Worm (Caenorhabditis elegans) whole organism, L3 larva: ENCODE measurements around the gene Y53F4B.39.

Source experiments
- R02D3.7 ChIP-seq: fragments of 150-350 bp; optimal IDR thresholded peaks from 2 replicates; lab custom pipeline; 2014; ENCODE audit warnings: missing biosample characterization, missing genetic modification characterization
- ZK546.5 ChIP-seq: sonication (generic microtip); optimal IDR thresholded peaks from 2 replicates; lab custom pipeline; 2017; ENCODE audit warnings: missing biosample characterization, missing genetic modification characterization
- aly-2 ChIP-seq: fragments of 150-350 bp; optimal IDR thresholded peaks from 2 replicates; lab custom pipeline; 2014; ENCODE audit warnings: missing biosample characterization, missing genetic modification characterization
- ama-1 ChIP-seq: fragments of 150-350 bp; optimal IDR thresholded peaks from 2 replicates; lab custom pipeline; 2018
- ceh-16 ChIP-seq: sonication (generic microtip); optimal IDR thresholded peaks from 2 replicates; lab custom pipeline; 2017; ENCODE audit warnings: missing biosample characterization, missing genetic modification characterization
- ceh-28 ChIP-seq: fragments of 150-350 bp; optimal IDR thresholded peaks from 2 replicates; lab custom pipeline; 2014; ENCODE audit warnings: missing biosample characterization, missing genetic modification reagents, missing genetic modification characterization
- ceh-82 ChIP-seq: fragments of 150-350 bp; optimal IDR thresholded peaks from 2 replicates; lab custom pipeline; 2014; ENCODE audit warnings: missing biosample characterization, missing genetic modification characterization
- ceh-9 ChIP-seq: sonication (generic microtip); optimal IDR thresholded peaks from 2 replicates; lab custom pipeline; 2018; ENCODE audit warnings: missing biosample characterization, missing genetic modification characterization
- daf-12 ChIP-seq: fragments of 150-350 bp; optimal IDR thresholded peaks from 2 replicates; lab custom pipeline; 2014; ENCODE audit warnings: missing biosample characterization, missing genetic modification reagents, missing genetic modification characterization
- egl-27 ChIP-seq: sonication (generic microtip); optimal IDR thresholded peaks from 4 replicates; lab custom pipeline; 2017; ENCODE audit warnings: missing biosample characterization, missing genetic modification reagents, missing genetic modification characterization
- egl-5 ChIP-seq: fragments of 150-350 bp; optimal IDR thresholded peaks from 2 replicates; lab custom pipeline; 2017; ENCODE audit warnings: missing biosample characterization, missing genetic modification reagents, missing genetic modification characterization, inconsistent platforms
- elt-1 ChIP-seq: fragments of 150-350 bp; optimal IDR thresholded peaks from 2 replicates; lab custom pipeline; 2014; ENCODE audit warnings: missing biosample characterization, missing genetic modification characterization
- elt-2 ChIP-seq: sonication (generic microtip); optimal IDR thresholded peaks from 2 replicates; lab custom pipeline; 2016; ENCODE audit warnings: missing genetic modification reagents, mild to moderate bottlenecking, missing genetic modification characterization, missing compliant biosample characterization
- elt-3 ChIP-seq, 3 experiments: fragments of 150-350 bp in 1 of 3; sonication (generic microtip) in 2 of 3; optimal IDR thresholded peaks; 2 replicates in 2 of 3; 4 replicates in 1 of 3; lab custom pipeline; 2014 to 2017; ENCODE audit warnings: missing biosample characterization in 3 of 3, missing genetic modification characterization in 3 of 3
- eor-1 ChIP-seq, 2 experiments: fragments of 150-350 bp; optimal IDR thresholded peaks; 2 replicates each; lab custom pipeline; 2014 to 2018; ENCODE audit warnings: missing biosample characterization in 2 of 2, missing genetic modification characterization in 2 of 2
- fkh-10 ChIP-seq: sonication (generic microtip); optimal IDR thresholded peaks from 2 replicates; lab custom pipeline; 2017; ENCODE audit warnings: missing biosample characterization, missing genetic modification reagents, missing genetic modification characterization
- fkh-2 ChIP-seq: fragments of 150-350 bp; optimal IDR thresholded peaks from 2 replicates; lab custom pipeline; 2014; ENCODE audit warnings: missing biosample characterization, missing genetic modification reagents, missing genetic modification characterization
- fos-1 ChIP-seq: fragments of 150-350 bp; optimal IDR thresholded peaks from 2 replicates; lab custom pipeline; 2014; ENCODE audit warnings: missing biosample characterization, missing genetic modification characterization
- hmg-11 ChIP-seq: sonication (generic microtip); optimal IDR thresholded peaks from 2 replicates; lab custom pipeline; 2016; ENCODE audit warnings: missing genetic modification characterization, missing compliant biosample characterization
- jun-1 ChIP-seq: fragments of 150-350 bp; optimal IDR thresholded peaks from 2 replicates; lab custom pipeline; 2014; ENCODE audit warnings: missing biosample characterization, missing genetic modification reagents, missing genetic modification characterization
- lin-15B ChIP-seq: fragments of 150-350 bp; optimal IDR thresholded peaks from 2 replicates; lab custom pipeline; 2014; ENCODE audit warnings: missing biosample characterization, missing genetic modification characterization
- lin-39 ChIP-seq: fragments of 150-350 bp; optimal IDR thresholded peaks from 2 replicates; lab custom pipeline; 2018; ENCODE audit warnings: missing biosample characterization, missing genetic modification reagents, missing genetic modification characterization
- lsy-12 ChIP-seq: sonication (generic microtip); optimal IDR thresholded peaks from 2 replicates; lab custom pipeline; 2016; ENCODE audit warnings: mild to moderate bottlenecking, missing genetic modification characterization, missing compliant biosample characterization
- mdl-1 ChIP-seq: fragments of 150-350 bp; optimal IDR thresholded peaks from 2 replicates; lab custom pipeline; 2014; ENCODE audit warnings: missing biosample characterization, missing genetic modification characterization
- mml-1 ChIP-seq: fragments of 150-350 bp; sonication (generic microtip); optimal IDR thresholded peaks from 3 replicates; lab custom pipeline; 2014; ENCODE audit warnings: missing biosample characterization, missing genetic modification characterization
- nfya-1 ChIP-seq: sonication (generic microtip); optimal IDR thresholded peaks from 2 replicates; lab custom pipeline; 2017; ENCODE audit warnings: missing genetic modification characterization, mild to moderate bottlenecking, missing compliant biosample characterization, antibody characterized with exemption, moderate library complexity; ENCODE audit not compliant: insufficient read depth
- nhr-11 ChIP-seq: fragments of 150-350 bp; optimal IDR thresholded peaks from 2 replicates; lab custom pipeline; 2014; ENCODE audit warnings: missing biosample characterization, missing genetic modification characterization
- nhr-12 ChIP-seq: fragments of 150-350 bp; optimal IDR thresholded peaks from 2 replicates; lab custom pipeline; 2014; ENCODE audit warnings: missing biosample characterization, missing genetic modification characterization
- nhr-23 ChIP-seq: fragments of 150-350 bp; optimal IDR thresholded peaks from 2 replicates; lab custom pipeline; 2014; ENCODE audit warnings: missing biosample characterization, missing genetic modification reagents, missing genetic modification characterization
- nhr-237 ChIP-seq: fragments of 150-350 bp; optimal IDR thresholded peaks from 2 replicates; lab custom pipeline; 2014; ENCODE audit warnings: missing biosample characterization, missing genetic modification characterization
- nhr-25 ChIP-seq: sonication (generic microtip); optimal IDR thresholded peaks from 2 replicates; lab custom pipeline; 2017; ENCODE audit warnings: missing biosample characterization, missing genetic modification characterization
- nhr-28 ChIP-seq: fragments of 150-350 bp; optimal IDR thresholded peaks from 2 replicates; lab custom pipeline; 2014; ENCODE audit warnings: missing biosample characterization, missing genetic modification characterization
- nhr-43 ChIP-seq: sonication (generic microtip); optimal IDR thresholded peaks from 2 replicates; lab custom pipeline; 2016; ENCODE audit warnings: mild to moderate bottlenecking, missing genetic modification characterization, missing compliant biosample characterization; ENCODE audit not compliant: poor library complexity, severe bottlenecking
- nhr-67 ChIP-seq: fragments of 150-350 bp; optimal IDR thresholded peaks from 2 replicates; lab custom pipeline; 2014; ENCODE audit warnings: missing biosample characterization, missing genetic modification characterization
- nhr-76 ChIP-seq: fragments of 150-350 bp; sonication (generic microtip); optimal IDR thresholded peaks from 5 replicates; lab custom pipeline; 2014; ENCODE audit warnings: missing biosample characterization, missing genetic modification characterization
- nhr-77 ChIP-seq: fragments of 150-350 bp; optimal IDR thresholded peaks from 2 replicates; lab custom pipeline; 2014; ENCODE audit warnings: missing biosample characterization, missing genetic modification characterization
- pha-4 ChIP-seq: fragments of 150-350 bp; optimal IDR thresholded peaks from 2 replicates; lab custom pipeline; 2014; ENCODE audit warnings: missing biosample characterization, missing genetic modification reagents, missing genetic modification characterization
- pqm-1 ChIP-seq: fragments of 150-350 bp; optimal IDR thresholded peaks from 2 replicates; lab custom pipeline; 2017; ENCODE audit warnings: missing biosample characterization, missing genetic modification characterization, inconsistent platforms
- sea-2 ChIP-seq: fragments of 150-350 bp; sonication (generic microtip); optimal IDR thresholded peaks from 4 replicates; lab custom pipeline; 2014; ENCODE audit warnings: missing biosample characterization, missing genetic modification reagents, missing genetic modification characterization
- skn-1 ChIP-seq: fragments of 150-350 bp; optimal IDR thresholded peaks from 2 replicates; lab custom pipeline; 2014; ENCODE audit warnings: missing biosample characterization, missing genetic modification characterization
- snpc-4 ChIP-seq: fragments of 150-350 bp; optimal IDR thresholded peaks from 2 replicates; lab custom pipeline; 2014; ENCODE audit warnings: missing biosample characterization, missing genetic modification characterization
- tbx-2 ChIP-seq: sonication (generic microtip); optimal IDR thresholded peaks from 2 replicates; lab custom pipeline; 2016; ENCODE audit warnings: mild to moderate bottlenecking, missing genetic modification characterization, missing compliant biosample characterization
- unc-39 ChIP-seq: sonication (generic microtip); optimal IDR thresholded peaks from 4 replicates; lab custom pipeline; 2017; ENCODE audit warnings: missing biosample characterization, missing genetic modification characterization
- unc-62 ChIP-seq: fragments of 150-350 bp; sonication (generic microtip); optimal IDR thresholded peaks from 4 replicates; lab custom pipeline; 2014; ENCODE audit warnings: missing biosample characterization, missing genetic modification reagents, missing genetic modification characterization
- zag-1 ChIP-seq: fragments of 150-350 bp; optimal IDR thresholded peaks from 2 replicates; lab custom pipeline; 2014; ENCODE audit warnings: missing biosample characterization, missing genetic modification characterization
- ztf-11 ChIP-seq: fragments of 150-350 bp; optimal IDR thresholded peaks from 2 replicates; lab custom pipeline; 2014; ENCODE audit warnings: missing biosample characterization, missing genetic modification characterization
- ztf-4 ChIP-seq: fragments of 150-350 bp; optimal IDR thresholded peaks from 2 replicates; lab custom pipeline; 2014; ENCODE audit warnings: missing biosample characterization, missing genetic modification characterization

The Y53F4B.39 gene

DNA sequence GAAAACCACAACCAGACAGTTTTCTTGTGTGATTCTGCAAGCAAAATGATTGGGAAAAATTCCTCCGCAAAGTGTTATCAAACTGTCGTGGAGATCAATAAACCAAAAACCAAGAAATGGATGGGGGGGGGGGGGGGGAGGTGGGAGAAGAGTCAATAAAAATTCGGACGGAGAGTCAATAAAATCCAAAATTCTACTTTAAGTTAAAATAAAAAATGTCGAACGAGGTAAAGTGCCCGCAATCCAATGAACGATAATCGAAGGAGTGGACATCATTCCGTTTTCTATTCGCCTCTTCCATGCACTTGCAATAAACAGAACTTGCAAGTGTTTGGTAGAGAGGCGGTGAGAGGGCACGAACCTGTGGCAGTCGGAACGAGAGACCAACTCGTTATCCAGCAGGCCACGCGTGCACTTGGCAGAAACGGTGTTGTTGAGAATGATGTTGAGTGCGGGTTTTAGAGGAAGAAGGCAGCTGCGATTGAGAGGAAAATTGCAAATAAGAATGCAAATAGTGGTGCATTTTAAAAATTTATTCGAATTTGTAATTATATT, 55.8 kb downstream of the Y53F4B.39 start, which contains the start of gene gst-27:
Gene gst-27 (minus strand): TSS at position 51 of the 555 bp plus-strand sequence.
- no peak for TF ChIP-seq nhr-76 (tag; lab: Kevin White, UChicago)
- TF ChIP-seq nhr-11 (tag; lab: Kevin White, UChicago) = no peak
- no peak for TF ChIP-seq ztf-11 (tag; lab: Kevin White, UChicago)
- TF ChIP-seq fos-1 (tag; lab: Kevin White, UChicago) = peak; percentile 68
- TF ChIP-seq lin-15B (tag; lab: Kevin White, UChicago) = peak; percentile 61
- TF ChIP-seq unc-62 (GFP tag; lab: Kevin White, UChicago) = no peak
- peak; percentile 82 for TF ChIP-seq nhr-43
- TF ChIP-seq mdl-1 (tag; lab: Kevin White, UChicago) = no peak
- TF ChIP-seq nhr-77 (tag; lab: Kevin White, UChicago) = peak; percentile 49
- TF ChIP-seq ceh-82 (tag; lab: Kevin White, UChicago) = peak; percentile 37
- TF ChIP-seq ceh-16 (tag; lab: Kevin White, UChicago) = no peak
- no peak for TF ChIP-seq ZK546.5 (tag; lab: Kevin White, UChicago)
- TF ChIP-seq mml-1 (tag; lab: Kevin White, UChicago) = no peak
- peak; percentile 23 for TF ChIP-seq ztf-4 (tag; lab: Kevin White, UChicago)
- TF ChIP-seq nhr-25 (tag; lab: Kevin White, UChicago) = peak; percentile 70
- peak; percentile 36 for TF ChIP-seq ama-1 (lab: Kevin White, UChicago)
- no peak for TF ChIP-seq nhr-67
- peak; percentile 80 for TF ChIP-seq tbx-2 (tag; lab: Kevin White, UChicago)
- TF ChIP-seq unc-39 = no peak
- TF ChIP-seq egl-27 (tag; lab: Kevin White, UChicago) = peak; percentile 75
- TF ChIP-seq pqm-1 (tag; lab: Kevin White, UChicago) = peak; percentile 45
- peak; percentile 56 for TF ChIP-seq skn-1
- TF ChIP-seq lin-39 (tag; lab: Kevin White, UChicago) = peak; percentile 97
- no peak for TF ChIP-seq nhr-12 (tag; lab: Kevin White, UChicago)
- no peak for TF ChIP-seq nhr-28 (tag; lab: Kevin White, UChicago)
- TF ChIP-seq zag-1 (tag; lab: Kevin White, UChicago) = no peak
- peak; percentile 94 for TF ChIP-seq hmg-11 (tag; lab: Kevin White, UChicago)
- peak in 1 of 3 experiments; percentile 33 for TF ChIP-seq elt-3 (tag; optimal IDR thresholded peaks at IDR 0.05; lab: Kevin White, UChicago)
- peak; percentile 84 for TF ChIP-seq nfya-1 (tag; lab: Kevin White, UChicago)
- peak; percentile 42 for TF ChIP-seq R02D3.7 (tag; lab: Kevin White, UChicago)
- no peak for TF ChIP-seq daf-12 (tag; lab: Kevin White, UChicago)
- TF ChIP-seq fkh-10 (GFP tag; lab: Kevin White, UChicago) = no peak
- TF ChIP-seq lsy-12 = peak; percentile 62
- no peak for TF ChIP-seq nhr-237 (tag; lab: Kevin White, UChicago)
- TF ChIP-seq fkh-2 (tag; lab: Kevin White, UChicago) = no peak
- TF ChIP-seq pha-4 (tag; lab: Kevin White, UChicago) = peak; percentile 86
- TF ChIP-seq nhr-23 = peak; percentile 62
- no peak for TF ChIP-seq eor-1 (tag; optimal IDR thresholded peaks at IDR 0.05; lab: Kevin White, UChicago)
- TF ChIP-seq egl-5 (tag; lab: Kevin White, UChicago) = peak; percentile 77
- peak; percentile 73 for TF ChIP-seq elt-2 (tag; lab: Kevin White, UChicago)
- TF ChIP-seq jun-1 = peak; percentile 61
- TF ChIP-seq aly-2 (tag; lab: Kevin White, UChicago) = no peak
- no peak for TF ChIP-seq sea-2 (GFP tag; lab: Kevin White, UChicago)
- TF ChIP-seq ceh-9 (tag; lab: Kevin White, UChicago) = no peak
- TF ChIP-seq snpc-4 = peak; percentile 77
- TF ChIP-seq ceh-28 (tag; lab: Kevin White, UChicago) = no peak
- TF ChIP-seq elt-1 (tag; lab: Kevin White, UChicago) = no peak
- TF ChIP-seq, all 47 proteins: peak for 24
